Fruit fly (Drosophila melanogaster) whole organism, embryonic: Measurements from ENCODE around the gene scaf6.
A peak's percentile ranks its signal among the peaks of the same experiment; 100 is the strongest.

Experiments
- B-H2 ChIP-seq: fragments of 200-800 bp; sonication (Bioruptor generic); optimal IDR thresholded peaks from 2 replicates; lab custom pipeline; 2018; ENCODE audit warnings: missing biosample characterization, mild to moderate bottlenecking, missing genetic modification characterization
- CG10274 ChIP-seq: fragments of 200-800 bp; sonication (Bioruptor generic); optimal IDR thresholded peaks from 3 replicates; lab custom pipeline; 2017; ENCODE audit warnings: missing biosample characterization, mild to moderate bottlenecking, missing genetic modification characterization
- CG10431 ChIP-seq: fragments of 200-800 bp; sonication (Bioruptor generic); optimal IDR thresholded peaks from 3 replicates; lab custom pipeline; 2018; ENCODE audit warnings: missing biosample characterization, mild to moderate bottlenecking, missing genetic modification characterization
- CG10462 ChIP-seq: fragments of 200-800 bp; sonication (Bioruptor generic); optimal IDR thresholded peaks from 2 replicates; lab custom pipeline; 2016; ENCODE audit warnings: missing biosample characterization, missing genetic modification characterization
- CG10654 ChIP-seq: fragments of 200-800 bp; sonication (Bioruptor generic); optimal IDR thresholded peaks from 2 replicates; lab custom pipeline; 2016; ENCODE audit warnings: missing biosample characterization, missing genetic modification characterization
- CG12659 ChIP-seq: fragments of 200-800 bp; sonication (Bioruptor generic); optimal IDR thresholded peaks from 3 replicates; lab custom pipeline; 2017; ENCODE audit warnings: mild to moderate bottlenecking, missing biosample characterization, missing genetic modification reagents, missing genetic modification characterization
- CG13424 ChIP-seq: fragments of 200-800 bp; sonication (Bioruptor generic); optimal IDR thresholded peaks from 2 replicates; lab custom pipeline; 2019; ENCODE audit warnings: missing biosample characterization, mild to moderate bottlenecking, missing genetic modification characterization, moderate library complexity
- CG2129 ChIP-seq: fragments of 200-800 bp; sonication (Bioruptor generic); IDR thresholded peaks from 2 replicates; pipeline ENCODE4 v1.3.6; 2022; ENCODE audit warnings: missing biosample characterization, missing genetic modification characterization; ENCODE audit not compliant: partially characterized antibody
- CG2712 ChIP-seq: fragments of 200-800 bp; optimal IDR thresholded peaks from 3 replicates; lab custom pipeline; 2019; ENCODE audit warnings: missing biosample characterization, mild to moderate bottlenecking, missing genetic modification characterization, moderate library complexity
- CG30020 ChIP-seq: fragments of 200-800 bp; optimal IDR thresholded peaks from 2 replicates; lab custom pipeline; 2019; ENCODE audit warnings: missing biosample characterization, mild to moderate bottlenecking, missing genetic modification characterization, moderate library complexity
- CG31365 ChIP-seq: fragments of 200-800 bp; sonication (Bioruptor generic); optimal IDR thresholded peaks from 2 replicates; lab custom pipeline; 2018; ENCODE audit warnings: missing biosample characterization, mild to moderate bottlenecking, missing genetic modification characterization
- CG33557 ChIP-seq: fragments of 200-800 bp; sonication (Bioruptor generic); optimal IDR thresholded peaks from 2 replicates; lab custom pipeline; 2019; ENCODE audit warnings: missing biosample characterization, mild to moderate bottlenecking, missing genetic modification characterization, moderate library complexity
- CG3838 ChIP-seq: fragments of 200-800 bp; sonication (Bioruptor generic); optimal IDR thresholded peaks from 3 replicates; lab custom pipeline; 2016; ENCODE audit warnings: missing biosample characterization, missing genetic modification characterization
- CG6683 ChIP-seq: fragments of 200-800 bp; sonication (Bioruptor generic); optimal IDR thresholded peaks from 2 replicates; lab custom pipeline; 2017; ENCODE audit warnings: missing biosample characterization, mild to moderate bottlenecking, missing genetic modification characterization, missing genetic modification reagents
- CG7357 ChIP-seq: fragments of 200-800 bp; sonication (Bioruptor generic); IDR thresholded peaks from 3 replicates; pipeline ENCODE4 v1.3.6; 2022; ENCODE audit warnings: missing biosample characterization, missing genetic modification characterization
- CG7928 ChIP-seq: fragments of 200-800 bp; sonication (Bioruptor generic); optimal IDR thresholded peaks from 2 replicates; lab custom pipeline; 2017; ENCODE audit warnings: missing biosample characterization, mild to moderate bottlenecking, missing genetic modification characterization
- CG7963 ChIP-seq: fragments of 200-800 bp; sonication (Bioruptor generic); IDR thresholded peaks from 3 replicates; pipeline ENCODE4 v1.3.6; 2022; ENCODE audit warnings: missing biosample characterization, missing genetic modification characterization; ENCODE audit not compliant: partially characterized antibody
- CG8765 ChIP-seq: fragments of 200-800 bp; sonication (Bioruptor generic); IDR thresholded peaks from 2 replicates; pipeline ENCODE4 v1.3.6; 2022; ENCODE audit warnings: missing biosample characterization, missing genetic modification characterization
- CG9797 ChIP-seq: fragments of 200-800 bp; sonication (Bioruptor generic); optimal IDR thresholded peaks from 3 replicates; lab custom pipeline; 2018; ENCODE audit warnings: missing biosample characterization, mild to moderate bottlenecking, missing genetic modification characterization
- CG9817 ChIP-seq: fragments of 200-800 bp; sonication (Bioruptor generic); optimal IDR thresholded peaks from 2 replicates; lab custom pipeline; 2018; ENCODE audit warnings: missing biosample characterization, mild to moderate bottlenecking, missing genetic modification characterization, moderate library complexity
- CG9932 ChIP-seq: fragments of 200-800 bp; sonication (Bioruptor generic); IDR thresholded peaks from 2 replicates; pipeline ENCODE4 v1.3.6; 2022; ENCODE audit warnings: missing biosample characterization, missing genetic modification characterization
- D19A ChIP-seq: fragments of 200-800 bp; optimal IDR thresholded peaks from 3 replicates; lab custom pipeline; 2019; ENCODE audit warnings: missing biosample characterization, mild to moderate bottlenecking, missing genetic modification characterization, moderate library complexity
- E2f2 ChIP-seq: fragments of 200-800 bp; sonication (Bioruptor generic); IDR thresholded peaks from 2 replicates; pipeline ENCODE4 v1.3.6; 2022; ENCODE audit warnings: missing biosample characterization, missing genetic modification characterization
- Fer2 ChIP-seq: fragments of 200-800 bp; sonication (Bioruptor generic); optimal IDR thresholded peaks from 2 replicates; lab custom pipeline; 2018; ENCODE audit warnings: missing biosample characterization, mild to moderate bottlenecking, missing genetic modification characterization, moderate library complexity
- GATAe ChIP-seq: fragments of 200-800 bp; sonication (Bioruptor generic); conservative IDR thresholded peaks from 2 replicates; pipeline ENCODE4 v1.3.6; 2022; ENCODE audit warnings: missing biosample characterization, missing genetic modification characterization
- HmgZ ChIP-seq: fragments of 200-800 bp; sonication (Bioruptor generic); optimal IDR thresholded peaks from 2 replicates; lab custom pipeline; 2018; ENCODE audit warnings: missing biosample characterization, mild to moderate bottlenecking, missing genetic modification characterization
- NK7.1 ChIP-seq: fragments of 200-800 bp; sonication (Bioruptor generic); optimal IDR thresholded peaks from 3 replicates; lab custom pipeline; 2016; ENCODE audit warnings: missing biosample characterization, missing genetic modification characterization
- Oaz ChIP-seq: fragments of 200-800 bp; sonication (Bioruptor generic); IDR thresholded peaks from 2 replicates; pipeline ENCODE4 v1.3.6; 2022; ENCODE audit warnings: missing biosample characterization, missing genetic modification characterization
- Oli ChIP-seq: fragments of 200-800 bp; sonication (Bioruptor generic); optimal IDR thresholded peaks from 2 replicates; lab custom pipeline; 2018; ENCODE audit warnings: missing biosample characterization, mild to moderate bottlenecking, missing genetic modification characterization, moderate library complexity
- PHDP ChIP-seq: fragments of 200-800 bp; sonication (Bioruptor generic); optimal IDR thresholded peaks from 3 replicates; lab custom pipeline; 2018; ENCODE audit warnings: missing biosample characterization, mild to moderate bottlenecking, missing genetic modification characterization, moderate library complexity
- amos ChIP-seq: fragments of 200-800 bp; sonication (Bioruptor generic); IDR thresholded peaks from 2 replicates; pipeline ENCODE4 v1.3.6; 2022; ENCODE audit warnings: missing biosample characterization, missing genetic modification characterization; ENCODE audit not compliant: partially characterized antibody
- aop ChIP-seq: fragments of 200-800 bp; sonication (Bioruptor generic); IDR thresholded peaks from 2 replicates; pipeline ENCODE4 v1.3.6; 2022; ENCODE audit warnings: missing biosample characterization, missing genetic modification characterization
- az2 ChIP-seq: fragments of 200-800 bp; sonication (Bioruptor generic); optimal IDR thresholded peaks from 3 replicates; lab custom pipeline; 2016; ENCODE audit warnings: missing biosample characterization, missing genetic modification characterization
- btn ChIP-seq: fragments of 200-800 bp; sonication (Bioruptor generic); optimal IDR thresholded peaks from 2 replicates; lab custom pipeline; 2016; ENCODE audit warnings: missing biosample characterization, missing genetic modification characterization
- cas ChIP-seq: fragments of 200-800 bp; sonication (Bioruptor generic); IDR thresholded peaks from 2 replicates; pipeline ENCODE4 v1.3.6; 2022; ENCODE audit warnings: missing biosample characterization, missing genetic modification characterization
- croc ChIP-seq: fragments of 200-800 bp; sonication (Bioruptor generic); conservative IDR thresholded peaks from 3 replicates; pipeline ENCODE4 v1.3.6; 2022; ENCODE audit warnings: missing biosample characterization, missing genetic modification characterization
- dysf ChIP-seq: fragments of 200-800 bp; sonication (Bioruptor generic); IDR thresholded peaks from 3 replicates; pipeline ENCODE4 v1.3.6; 2022; ENCODE audit warnings: missing biosample characterization, missing genetic modification characterization
- fu2 ChIP-seq: fragments of 200-800 bp; sonication (Bioruptor generic); optimal IDR thresholded peaks from 2 replicates; lab custom pipeline; 2016; ENCODE audit warnings: missing biosample characterization, missing genetic modification characterization
- gro ChIP-seq: fragments of 200-800 bp; sonication (Bioruptor generic); optimal IDR thresholded peaks from 2 replicates; lab custom pipeline; 2016; ENCODE audit warnings: missing biosample characterization, missing genetic modification characterization
- p53 ChIP-seq: fragments of 200-800 bp; sonication (Bioruptor generic); optimal IDR thresholded peaks from 2 replicates; lab custom pipeline; 2016; ENCODE audit warnings: missing biosample characterization, missing genetic modification characterization
- pfk ChIP-seq: fragments of 200-800 bp; sonication (Bioruptor generic); optimal IDR thresholded peaks from 2 replicates; lab custom pipeline; 2018; ENCODE audit warnings: missing biosample characterization, mild to moderate bottlenecking, missing genetic modification characterization, moderate library complexity
- prd ChIP-seq, 3 experiments: fragments of >200 bp in 2 of 3; fragments of 200-800 bp in 1 of 3; sonication (Bioruptor generic) in 1 of 3; optimal IDR thresholded peaks in 2 of 3; IDR thresholded peaks in 1 of 3; 2 replicates in 2 of 3; 3 replicates in 1 of 3; pipeline versions ENCODE4 v1.3.6 to Lab custom; 2017 to 2022; ENCODE audit warnings: missing biosample characterization in 1 of 3, missing genetic modification characterization in 1 of 3
- pros ChIP-seq: fragments of 200-800 bp; sonication (Bioruptor generic); optimal IDR thresholded peaks from 3 replicates; lab custom pipeline; 2019; ENCODE audit warnings: missing biosample characterization, mild to moderate bottlenecking, missing genetic modification characterization, moderate library complexity
- sd ChIP-seq: fragments of 200-800 bp; sonication (Bioruptor generic); optimal IDR thresholded peaks from 3 replicates; lab custom pipeline; 2018; ENCODE audit warnings: missing biosample characterization, mild to moderate bottlenecking, missing genetic modification characterization, moderate library complexity
- seq ChIP-seq: fragments of 200-800 bp; sonication (Bioruptor generic); IDR thresholded peaks from 2 replicates; pipeline ENCODE4 v1.3.6; 2022; ENCODE audit warnings: missing biosample characterization, missing genetic modification characterization
- tin ChIP-seq: fragments of 200-800 bp; sonication (Bioruptor generic); optimal IDR thresholded peaks from 3 replicates; lab custom pipeline; 2016; ENCODE audit warnings: missing biosample characterization, missing genetic modification characterization
- tll ChIP-seq, 2 experiments: fragments of 200-800 bp in 1 of 2; fragments of >200 bp in 1 of 2; sonication (Bioruptor generic) in 1 of 2; optimal IDR thresholded peaks; 2 replicates each; lab custom pipeline; 2017 to 2019; ENCODE audit warnings: missing biosample characterization in 2 of 2, missing genetic modification characterization in 2 of 2, mild to moderate bottlenecking in 1 of 2, moderate library complexity in 1 of 2
- zen ChIP-seq: fragments of 200-800 bp; sonication (Bioruptor generic); optimal IDR thresholded peaks from 3 replicates; lab custom pipeline; 2018; ENCODE audit warnings: missing biosample characterization, mild to moderate bottlenecking, missing genetic modification characterization, moderate library complexity
- zen2 ChIP-seq: fragments of 200-800 bp; sonication (Bioruptor generic); IDR thresholded peaks from 3 replicates; pipeline ENCODE4 v1.3.6; 2022; ENCODE audit warnings: missing biosample characterization, missing genetic modification characterization; ENCODE audit not compliant: partially characterized antibody

The scaf6 gene

dm6 chr3L:17050661-17051452 is 8.5 kb upstream of the scaf6 start (continued):
- TF ChIP-seq PHDP (tag; lab: Kevin White, UChicago) (no peak), CG9817 (tag; lab: Kevin White, UChicago) (no peak), croc (GFP tag; lab: Robert Waterston, UW) (no peak), cas (no peak), NK7.1 (GFP tag; lab: Kevin White, UChicago) (no peak), sd (tag; lab: Kevin White, UChicago) (no peak), E2f2 (GFP tag; lab: Robert Waterston, UW) (peak; percentile 91), btn (no peak), zen (peak; percentile 27), CG9797 (GFP tag; lab: Kevin White, UChicago) (peak; percentile 63), aop (no peak), CG8765 (GFP tag; lab: Robert Waterston, UW) (no peak), CG30020 (no peak), CG10431 (no peak), CG13424 (no peak), D19A (tag; lab: Kevin White, UChicago) (no peak), pros (GFP tag; lab: Kevin White, UChicago) (no peak), CG7357 (GFP tag; lab: Robert Waterston, UW) (no peak), CG7928 (GFP tag; lab: Kevin White, UChicago) (no peak), fu2 (no peak), CG10654 (GFP tag; lab: Kevin White, UChicago) (no peak), B-H2 (GFP tag; lab: Kevin White, UChicago) (no peak), CG12659 (GFP tag; lab: Kevin White, UChicago) (peak; percentile 42), CG2129 (GFP tag; lab: Robert Waterston, UW) (no peak), az2 (no peak), zen2 (GFP tag; lab: Robert Waterston, UW) (no peak), pfk (GFP tag; lab: Kevin White, UChicago) (no peak), tll (GFP tag; optimal IDR thresholded peaks at IDR 0.05; lab: Kevin White, UChicago) (no peak), Fer2 (tag; lab: Kevin White, UChicago) (no peak), Oaz (GFP tag; lab: Robert Waterston, UW) (no peak), p53 (GFP tag; lab: Kevin White, UChicago) (no peak), GATAe (GFP tag; lab: Robert Waterston, UW) (no peak), CG7963 (GFP tag; lab: Robert Waterston, UW) (no peak), dysf (GFP tag; lab: Robert Waterston, UW) (no peak), HmgZ (tag; lab: Kevin White, UChicago) (no peak), CG31365 (tag; lab: Kevin White, UChicago) (peak; percentile 95), CG9932 (GFP tag; lab: Robert Waterston, UW) (no peak), tin (no peak), CG10274 (GFP tag; lab: Kevin White, UChicago) (no peak), amos (GFP tag; lab: Robert Waterston, UW) (no peak), Oli (no peak), CG10462 (GFP tag; lab: Kevin White, UChicago) (no peak), CG2712 (no peak), gro (GFP tag; lab: Kevin White, UChicago) (no peak), CG33557 (GFP tag; lab: Kevin White, UChicago) (no peak), prd (optimal IDR thresholded peaks at IDR 0.05; lab: Kevin White, UChicago) (no peak), prd (GFP tag; IDR thresholded peaks at IDR 0.05; lab: Robert Waterston, UW) (no peak), seq (GFP tag; lab: Robert Waterston, UW) (no peak), CG3838 (GFP tag; lab: Kevin White, UChicago) (no peak), CG6683 (GFP tag; lab: Kevin White, UChicago) (no peak)
